Worm (Caenorhabditis elegans) whole organism, midembryonic: Measurements from ENCODE around the gene str-135.

Experiments
- flt-1 ChIP-seq: fragments of 200-800 bp; sonication (Bioruptor generic); IDR thresholded peaks from 2 replicates; pipeline ENCODE4 v1.3.6; 2022; ENCODE audit warnings: missing genetic modification characterization, missing compliant biosample characterization
- ref-1 ChIP-seq: fragments of 200-800 bp; sonication (Bioruptor generic); conservative IDR thresholded peaks from 2 replicates; pipeline ENCODE4 v1.3.6; 2022; ENCODE audit warnings: missing genetic modification reagents, missing genetic modification characterization, missing compliant biosample characterization
- tab-1 ChIP-seq: fragments of 200-800 bp; sonication (Bioruptor generic); IDR thresholded peaks from 2 replicates; pipeline ENCODE4 v1.3.6; 2022; ENCODE audit warnings: missing genetic modification characterization, missing compliant biosample characterization
- ztf-23 ChIP-seq: fragments of 200-800 bp; sonication (Bioruptor generic); IDR thresholded peaks from 2 replicates; pipeline ENCODE4 v1.3.6; 2022; ENCODE audit warnings: missing genetic modification reagents, missing genetic modification characterization, missing compliant biosample characterization
- ztf-29 ChIP-seq: fragments of 200-800 bp; sonication (Bioruptor generic); IDR thresholded peaks from 2 replicates; pipeline ENCODE4 v1.3.6; 2022; ENCODE audit warnings: missing genetic modification reagents, missing genetic modification characterization, missing compliant biosample characterization

ce11 chrV:8284800-8285199 lies 4.1 kb upstream of the str-135 start, which contains the start of gene slc-17.5:
- TF ChIP-seq flt-1 (no peak), tab-1 (GFP tag; lab: Robert Waterston, UW) (no peak), ztf-29 (GFP tag; lab: Robert Waterston, UW) (no peak), ref-1 (GFP tag; lab: Robert Waterston, UW) (no peak), ztf-23 (no peak)
